Fruit fly (Drosophila melanogaster) whole organism, embryonic: ENCODE measurements around the gene br.

Experiments used
- Atf6 ChIP-seq: fragments of 200-800 bp; sonication (Bioruptor generic); IDR thresholded peaks from 2 replicates; pipeline ENCODE4 v1.3.6; 2022; ENCODE audit warnings: missing biosample characterization, missing genetic modification characterization
- Bgb ChIP-seq: fragments of 200-800 bp; sonication (Bioruptor generic); IDR thresholded peaks from 2 replicates; pipeline ENCODE4 v1.3.6; 2022; ENCODE audit warnings: missing biosample characterization, missing genetic modification characterization; ENCODE audit not compliant: partially characterized antibody
- CG10431 ChIP-seq: fragments of 200-800 bp; sonication (Bioruptor generic); optimal IDR thresholded peaks from 3 replicates; lab custom pipeline; 2018; ENCODE audit warnings: missing biosample characterization, mild to moderate bottlenecking, missing genetic modification characterization
- CG10543 ChIP-seq: fragments of 200-800 bp; sonication (Bioruptor generic); optimal IDR thresholded peaks from 3 replicates; lab custom pipeline; 2017; ENCODE audit warnings: missing biosample characterization, mild to moderate bottlenecking, missing genetic modification characterization, moderate library complexity
- CG14860 ChIP-seq: fragments of 200-800 bp; sonication (Bioruptor generic); IDR thresholded peaks from 3 replicates; pipeline ENCODE4 v1.3.6; 2022; ENCODE audit warnings: missing biosample characterization, missing genetic modification characterization; ENCODE audit not compliant: partially characterized antibody
- CG18599 ChIP-seq: fragments of 200-800 bp; sonication (Bioruptor generic); optimal IDR thresholded peaks from 3 replicates; lab custom pipeline; 2017; ENCODE audit warnings: missing biosample characterization, missing genetic modification characterization, mild to moderate bottlenecking, moderate library complexity, missing genetic modification reagents
- CG5953 ChIP-seq: fragments of 200-800 bp; sonication (Bioruptor generic); IDR thresholded peaks from 2 replicates; pipeline ENCODE4 v1.3.6; 2022; ENCODE audit warnings: missing biosample characterization, missing genetic modification characterization
- CG7372 ChIP-seq: fragments of 200-800 bp; sonication (Bioruptor generic); IDR thresholded peaks from 2 replicates; pipeline ENCODE4 v1.3.6; 2022; ENCODE audit warnings: missing biosample characterization, missing genetic modification characterization
- Dll ChIP-seq: fragments of 200-800 bp; sonication (Bioruptor generic); IDR thresholded peaks from 4 replicates; pipeline ENCODE4 v1.3.6; 2022; ENCODE audit warnings: missing biosample characterization, missing genetic modification characterization; ENCODE audit not compliant: partially characterized antibody
- Dp ChIP-seq: fragments of 200-800 bp; sonication (Bioruptor generic); optimal IDR thresholded peaks from 2 replicates; lab custom pipeline; 2018; ENCODE audit warnings: missing biosample characterization, mild to moderate bottlenecking, missing genetic modification characterization, moderate library complexity
- Elba2 ChIP-seq: fragments of 200-800 bp; sonication (Bioruptor generic); optimal IDR thresholded peaks from 3 replicates; lab custom pipeline; 2016; ENCODE audit warnings: missing biosample characterization, missing genetic modification characterization
- Ets97D ChIP-seq: fragments of 200-800 bp; sonication (Bioruptor generic); optimal IDR thresholded peaks from 3 replicates; lab custom pipeline; 2016; ENCODE audit warnings: missing biosample characterization, missing genetic modification characterization
- Mad ChIP-seq: fragments of 200-800 bp; sonication (Bioruptor generic); optimal IDR thresholded peaks from 2 replicates; lab custom pipeline; 2016; ENCODE audit warnings: missing biosample characterization, missing genetic modification characterization
- Max ChIP-seq: fragments of 200-800 bp; sonication (Bioruptor generic); optimal IDR thresholded peaks from 2 replicates; lab custom pipeline; 2016; ENCODE audit warnings: missing biosample characterization, mild to moderate bottlenecking, missing genetic modification characterization
- Mrtf ChIP-seq: fragments of 200-800 bp; sonication (Bioruptor generic); IDR thresholded peaks from 3 replicates; pipeline ENCODE4 v1.3.6; 2022; ENCODE audit warnings: missing biosample characterization, missing genetic modification characterization
- gsb ChIP-seq: fragments of 200-800 bp; sonication (Bioruptor generic); IDR thresholded peaks from 2 replicates; pipeline ENCODE4 v1.3.6; 2022; ENCODE audit warnings: missing biosample characterization, missing genetic modification characterization
- usp ChIP-seq: fragments of >200 bp; optimal IDR thresholded peaks from 2 replicates; lab custom pipeline; 2017; ENCODE audit warnings: missing biosample characterization, missing genetic modification characterization

Gene br

DNA sequence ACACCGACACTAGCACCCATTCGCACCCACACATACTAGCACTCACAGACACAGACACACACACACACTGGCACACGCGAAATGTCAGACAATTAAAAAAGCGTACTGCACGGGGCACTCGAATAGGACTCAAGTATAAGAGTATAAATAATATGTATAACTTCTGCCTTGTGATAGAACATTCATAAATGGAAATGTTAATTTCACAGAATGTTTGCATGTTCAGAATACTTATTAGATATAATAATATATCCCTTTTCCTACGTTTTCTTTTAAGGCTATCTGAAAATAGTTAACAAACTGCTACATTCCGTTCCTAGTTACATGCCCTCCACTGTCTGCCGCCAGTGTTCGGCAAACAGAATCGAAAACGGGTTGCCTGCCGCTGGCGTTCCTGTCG, 131.0 kb downstream of the br start (continued):
- TF ChIP-seq CG5953 (GFP tag; lab: Robert Waterston, UW) (no peak), CG7372 (GFP tag; lab: Robert Waterston, UW) (no peak), CG14860 (GFP tag; lab: Robert Waterston, UW) (no peak), CG18599 (GFP tag; lab: Kevin White, UChicago) (peak; percentile 73)
- TF ChIP-seq, all 482 proteins: peak for 16

dm6 chrX:1710082-1710481, 135.2 kb downstream of the br start, which contains the start of gene CG3795:
Gene CG3795 (minus strand): TSS chrX:1710182.
- TF ChIP-seq CG10431 (GFP tag; lab: Kevin White, UChicago) (no peak), Elba2 (GFP tag; lab: Kevin White, UChicago) (no peak), Dp (GFP tag; lab: Kevin White, UChicago) (no peak), gsb (GFP tag; lab: Robert Waterston, UW) (no peak), Mad (no peak), Dll (no peak), usp (no peak), Bgb (GFP tag; lab: Robert Waterston, UW) (no peak), Atf6 (GFP tag; lab: Robert Waterston, UW) (no peak), Mrtf (GFP tag; lab: Robert Waterston, UW) (no peak), Max (GFP tag; lab: Kevin White, UChicago) (no peak), CG10543 (GFP tag; lab: Kevin White, UChicago) (no peak), Ets97D (no peak)
